Fruit fly (Drosophila melanogaster): ENCODE data around the gene lmgA.

The lmgA gene

DNA sequence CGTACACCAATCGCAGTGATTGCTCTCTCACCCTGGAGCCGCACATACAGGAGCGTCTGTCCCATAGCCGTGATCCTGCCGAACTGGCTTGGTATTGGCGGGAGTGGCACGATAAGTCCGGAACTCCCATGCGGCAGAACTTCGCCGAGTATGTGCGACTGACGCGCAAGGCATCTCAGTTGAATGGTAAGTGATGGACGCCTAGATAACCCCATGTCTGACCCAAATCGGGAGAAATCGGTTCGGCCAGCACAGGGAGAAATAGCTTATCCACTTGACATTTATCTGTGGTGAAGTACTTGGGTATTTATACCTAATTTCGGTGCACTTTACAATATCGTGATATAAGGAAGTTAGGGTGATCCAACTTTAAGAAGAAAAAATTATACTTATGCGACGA, 5.6 kb downstream of the lmgA start:
- no peak for TF ChIP-seq CG17328 (GFP tag; IDR thresholded peaks at IDR 0.05)
- no peak for TF ChIP-seq CG4404 (GFP tag; IDR thresholded peaks at IDR 0.05)
- TF ChIP-seq E2f1 (GFP tag; IDR thresholded peaks at IDR 0.05) = no peak
- TF ChIP-seq dysf (GFP tag; IDR thresholded peaks at IDR 0.05) = no peak
- TF ChIP-seq MBD-R2 (GFP tag; IDR thresholded peaks at IDR 0.05) = 0 out of 2 replicates have a peak, but pooled peaks have one; percentile 8
- 0 out of 3 replicates have a peak, but pooled peaks have one; percentile 7 for TF ChIP-seq zfh1 (GFP tag; IDR thresholded peaks at IDR 0.05)
- TF ChIP-seq CG8359 (GFP tag; optimal IDR thresholded peaks at IDR 0.05; ENCODE audit: borderline replicate concordance) = no peak
- TF ChIP-seq Med (GFP tag) = peak; percentile 14
- TF ChIP-seq CG3726 (GFP tag; IDR thresholded peaks at IDR 0.05) = no peak
- TF ChIP-seq CG2199 (GFP tag; IDR thresholded peaks at IDR 0.05) = 0 out of 3 replicates have a peak, but pooled peaks have one; percentile 51

DNA sequence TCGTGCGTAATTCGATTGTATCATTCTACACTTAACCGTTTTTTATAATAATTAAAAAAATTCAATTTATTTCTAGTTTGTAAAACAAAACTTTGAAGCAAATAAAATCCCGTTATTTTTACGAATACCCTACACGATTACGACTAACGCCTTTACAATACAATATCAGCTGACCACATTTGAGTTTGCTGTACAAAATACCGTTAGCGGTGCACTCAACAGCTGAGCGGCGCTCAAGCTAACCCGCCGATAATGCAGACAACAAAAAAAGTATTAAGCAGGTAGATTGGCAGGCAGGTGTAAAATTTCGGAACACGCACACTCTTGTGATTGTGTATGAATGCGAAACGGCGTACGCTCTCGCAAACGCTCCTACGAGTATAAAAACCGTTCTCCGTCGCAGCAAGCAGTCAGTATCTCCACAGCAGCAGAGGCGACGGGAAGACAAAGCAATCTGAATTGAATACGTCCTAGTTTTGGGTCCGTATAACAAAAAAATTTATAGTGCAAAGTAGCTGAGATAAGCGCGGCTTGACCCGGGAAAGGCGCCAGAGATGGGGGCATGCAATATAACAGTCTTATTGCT, 6.6 kb downstream of the lmgA start, which contains the start of gene Acer:
Gene Acer (plus strand): TSS at position 210 of the 586 bp plus-strand sequence.
- TF ChIP-seq shn (GFP tag; optimal IDR thresholded peaks at IDR 0.05) = no peak
- no peak for TF ChIP-seq gt (GFP tag; IDR thresholded peaks at IDR 0.05)
- TF ChIP-seq hth (optimal IDR thresholded peaks at IDR 0.05) = no peak
- TF ChIP-seq CG30020 (tag; optimal IDR thresholded peaks at IDR 0.05) = no peak
- no peak for TF ChIP-seq CG7745 (tag; optimal IDR thresholded peaks at IDR 0.05)
- peak; percentile 53; the same call in 1 of the 3 replicates for TF ChIP-seq CG34422 (GFP tag; IDR thresholded peaks at IDR 0.05)
- TF ChIP-seq E2f1 (GFP tag; IDR thresholded peaks at IDR 0.05) = no peak
- TF ChIP-seq CG1024 (GFP tag; IDR thresholded peaks at IDR 0.05) = no peak
- no peak for TF ChIP-seq Dip2 (GFP tag; IDR thresholded peaks at IDR 0.05)
- peak; percentile 80 for TF ChIP-seq sens (GFP tag)
- no peak for TF ChIP-seq B-H1 (GFP tag; IDR thresholded peaks at IDR 0.05)
- TF ChIP-seq luna (GFP tag; optimal IDR thresholded peaks at IDR 0.05) = no peak
- no peak for TF ChIP-seq emc (GFP tag; optimal IDR thresholded peaks at IDR 0.05)
- TF ChIP-seq Bteb2 (GFP tag; optimal IDR thresholded peaks at IDR 0.05) = no peak
- TF ChIP-seq mirr (GFP tag; optimal IDR thresholded peaks at IDR 0.05) = peak; percentile 13
- no peak for TF ChIP-seq CG3838 (GFP tag; optimal IDR thresholded peaks at IDR 0.05)
- no peak for TF ChIP-seq cato (GFP tag; optimal IDR thresholded peaks at IDR 0.05; ENCODE audit: borderline replicate concordance)
- TF ChIP-seq CG9797 (GFP tag; optimal IDR thresholded peaks at IDR 0.05) = peak; percentile 11
- TF ChIP-seq onecut (GFP tag; IDR thresholded peaks at IDR 0.05) = peak; percentile 11; the same call in 1 of the 2 replicates
- TF ChIP-seq Doc3 (GFP tag; IDR thresholded peaks at IDR 0.05; ENCODE audit: partially characterized antibody) = peak; percentile 56; the same call in 2 of the 3 replicates
- no peak for TF ChIP-seq CG33213 (GFP tag; optimal IDR thresholded peaks at IDR 0.05)
- no peak for TF ChIP-seq Fer2 (tag; optimal IDR thresholded peaks at IDR 0.05)
- no peak for TF ChIP-seq croc (GFP tag; conservative IDR thresholded peaks at IDR 0.05)
- no peak for TF ChIP-seq ranshi (GFP tag; IDR thresholded peaks at IDR 0.05)
- no peak for TF ChIP-seq pho (GFP tag; optimal IDR thresholded peaks at IDR 0.05)
- TF ChIP-seq CG4282 (GFP tag; optimal IDR thresholded peaks at IDR 0.05) = no peak
- no peak for TF ChIP-seq schlank (tag; optimal IDR thresholded peaks at IDR 0.05)
- TF ChIP-seq MESR4 (GFP tag; optimal IDR thresholded peaks at IDR 0.05) = peak; percentile 29
- TF ChIP-seq CG10366 (GFP tag; IDR thresholded peaks at IDR 0.05) = no peak
- no peak for TF ChIP-seq CG2875 (GFP tag; optimal IDR thresholded peaks at IDR 0.05)
- TF ChIP-seq hb (GFP tag; IDR thresholded peaks at IDR 0.05; ENCODE audit: partially characterized antibody) = no peak
- TF ChIP-seq Oli (tag; optimal IDR thresholded peaks at IDR 0.05) = no peak
- TF ChIP-seq gfzf (GFP tag; optimal IDR thresholded peaks at IDR 0.05) = peak; percentile 39
- no peak for TF ChIP-seq Abd-B (GFP tag; optimal IDR thresholded peaks at IDR 0.05)
- peak; percentile 66 for TF ChIP-seq pros (GFP tag; optimal IDR thresholded peaks at IDR 0.05)
- no peak for TF ChIP-seq Hr39 (optimal IDR thresholded peaks at IDR 0.05)
- TF ChIP-seq Fer3 (tag; optimal IDR thresholded peaks at IDR 0.05) = no peak
- TF ChIP-seq Sry-β (GFP tag; optimal IDR thresholded peaks at IDR 0.05) = no peak
- TF ChIP-seq CG10321 (GFP tag; IDR thresholded peaks at IDR 0.05) = no peak
- TF ChIP-seq sob (GFP tag; IDR thresholded peaks at IDR 0.05) = no peak
- TF ChIP-seq fru (optimal IDR thresholded peaks at IDR 0.05) = no peak
- TF ChIP-seq CG3407 (GFP tag; optimal IDR thresholded peaks at IDR 0.05) = no peak
